Worm (Caenorhabditis elegans): ENCODE results near the gene pqn-42.

The pqn-42 gene

ce11 chrII:2438944-2439343 is 19.8 kb downstream of the pqn-42 start (continued):
- TF ChIP-seq hmg-1.2 (GFP tag; IDR thresholded peaks at IDR 0.05) (no peak), fkh-3 (tag; optimal IDR thresholded peaks at IDR 0.05) (no peak), madf-3 (GFP tag; IDR thresholded peaks at IDR 0.05) (no peak), tbx-9 (tag; optimal IDR thresholded peaks at IDR 0.05; ENCODE audit: borderline replicate concordance) (no peak)

- TF ChIP-seq nhr-27 (tag; optimal IDR thresholded peaks at IDR 0.05): no peak
- TF ChIP-seq hlh-26 (GFP tag; conservative IDR thresholded peaks at IDR 0.05): no peak
- TF ChIP-seq attf-6 (GFP tag; IDR thresholded peaks at IDR 0.05): no peak
- TF ChIP-seq ztf-6 (GFP tag; IDR thresholded peaks at IDR 0.05): no peak
Measured at ce11 chrII:2438180-2438579, 20.6 kb downstream of the pqn-42 start.

- TF ChIP-seq lsy-27 (tag; optimal IDR thresholded peaks at IDR 0.05; ENCODE audit: borderline replicate concordance, insufficient read depth) (no peak), hmg-1.2 (GFP tag; IDR thresholded peaks at IDR 0.05) (peak; percentile 85)
Measured at ce11 chrII:2436757-2437156, 22.0 kb downstream of the pqn-42 start.

ce11 chrII:2435566-2435965 is 23.2 kb downstream of the pqn-42 start:
- no peak for TF ChIP-seq hlh-26 (GFP tag; conservative IDR thresholded peaks at IDR 0.05)
- TF ChIP-seq T07F8.4 (tag; optimal IDR thresholded peaks at IDR 0.05): no peak
- TF ChIP-seq lag-1 (GFP tag; IDR thresholded peaks at IDR 0.05): no peak
- TF ChIP-seq K11D2.4 (GFP tag; IDR thresholded peaks at IDR 0.05): no peak

ce11 chrII:2431972-2432371 is 26.8 kb downstream of the pqn-42 start, which contains the start of gene ceh-86:
Gene ceh-86 (minus strand): TSS chrII:2432072.
- no peak for TF ChIP-seq Y56A3A.18 (GFP tag; IDR thresholded peaks at IDR 0.05)
- no peak for TF ChIP-seq ekl-4 (GFP tag; IDR thresholded peaks at IDR 0.05)
- TF ChIP-seq cebp-1 (GFP tag; IDR thresholded peaks at IDR 0.05): no peak
- TF ChIP-seq cebp-1 (tag; optimal IDR thresholded peaks at IDR 0.05): no peak
- TF ChIP-seq lin-40 (tag; optimal IDR thresholded peaks at IDR 0.05): no peak
- TF ChIP-seq ztf-25 (GFP tag; IDR thresholded peaks at IDR 0.05): no peak
- TF ChIP-seq F49E8.2 (tag; optimal IDR thresholded peaks at IDR 0.05; ENCODE audit: insufficient read depth): no peak

- TF ChIP-seq Y53G8AR.9 (GFP tag; conservative IDR thresholded peaks at IDR 0.05): no peak
- no peak for TF ChIP-seq T07F8.4 (tag; optimal IDR thresholded peaks at IDR 0.05)
- TF ChIP-seq fkh-3 (tag; optimal IDR thresholded peaks at IDR 0.05): no peak
- no peak for TF ChIP-seq Y79H2A.3 (GFP tag; conservative IDR thresholded peaks at IDR 0.05)
- TF ChIP-seq mel-28 (tag; optimal IDR thresholded peaks at IDR 0.05; ENCODE audit: borderline replicate concordance): no peak
Measured at ce11 chrII:2422427-2422826, 36.4 kb downstream of the pqn-42 start.

ce11 chrII:2421905-2422304 is 36.9 kb downstream of the pqn-42 start, which contains the start of gene F42G2.2:
Gene F42G2.2 (plus strand): TSS chrII:2422205.
- TF ChIP-seq lsl-1 (GFP tag; optimal IDR thresholded peaks at IDR 0.05) (no peak), ztf-25 (GFP tag; IDR thresholded peaks at IDR 0.05) (no peak), ceh-79 (tag; optimal IDR thresholded peaks at IDR 0.05) (no peak), cebp-1 (GFP tag; IDR thresholded peaks at IDR 0.05) (no peak), cebp-1 (tag; optimal IDR thresholded peaks at IDR 0.05) (no peak), B0035.1 (tag; optimal IDR thresholded peaks at IDR 0.05) (no peak), nhr-27 (tag; optimal IDR thresholded peaks at IDR 0.05) (no peak), ztf-6 (GFP tag; IDR thresholded peaks at IDR 0.05) (no peak)

- no peak for TF ChIP-seq ccch-3 (GFP tag; optimal IDR thresholded peaks at IDR 0.05)
Measured at ce11 chrII:2421185-2421584, 37.6 kb downstream of the pqn-42 start.

Measured in whole organism, young adult.